Worm (Caenorhabditis elegans) whole organism, L4 larva: ENCODE data around the gene rpl-29.
A peak's percentile ranks its signal among the peaks of the same experiment; 100 is the strongest.

Source experiments
- Y105C5A.15 ChIP-seq: fragments of 200-800 bp; sonication (Bioruptor generic); IDR thresholded peaks from 2 replicates; pipeline ENCODE4 v1.3.6; 2022; ENCODE audit warnings: missing genetic modification characterization, missing compliant biosample characterization
- unc-62 ChIP-seq, 3 experiments: fragments of 150-350 bp in 1 of 3; sonication (generic microtip); optimal IDR thresholded peaks in 2 of 3; peaks in 1 of 3; 1 replicate in 1 of 3; 2 replicates in 2 of 3; lab custom pipeline; 2014 to 2017; ENCODE audit warnings: missing biosample characterization in 3 of 3, missing genetic modification characterization in 3 of 3, missing genetic modification reagents in 3 of 3, missing genotype in 1 of 3

The rpl-29 gene

DNA sequence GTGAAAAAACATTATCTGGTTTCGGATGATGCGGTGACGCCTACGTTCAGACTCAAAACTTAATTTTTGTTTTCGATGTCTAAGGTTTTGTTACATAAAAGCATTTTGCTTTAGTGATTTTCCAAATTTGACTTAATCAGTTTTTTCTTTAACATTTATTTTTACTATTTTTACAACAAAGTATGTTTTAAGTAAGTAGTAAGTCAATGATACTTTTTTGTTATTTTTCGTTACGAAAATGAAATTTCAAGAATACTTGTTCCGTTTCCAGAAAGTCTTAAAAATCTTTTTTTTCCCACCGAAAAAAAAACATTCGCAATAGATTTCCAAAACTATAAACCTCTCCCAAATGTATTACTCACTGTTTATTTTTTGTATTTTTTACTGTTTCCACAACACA is 45.6 kb downstream of the rpl-29 start:
- TF ChIP-seq Y105C5A.15 (GFP tag; lab: Robert Waterston, UW) (no peak), unc-62 (GFP tag; optimal IDR thresholded peaks at IDR 0.05 in 1 of 2; lab: Kevin White, UChicago) (peak in 1 of 2 experiments; percentile 98), unc-62 (tag; optimal IDR thresholded peaks at IDR 0.05; lab: Kevin White, UChicago) (no peak)
